Worm (Caenorhabditis elegans): Measurements from ENCODE around the gene F37C4.5.

- TF ChIP-seq nhr-25 (tag; optimal IDR thresholded peaks at IDR 0.05; ENCODE audit: borderline replicate concordance, insufficient read depth): no peak
- no peak for TF ChIP-seq ama-1 (optimal IDR thresholded peaks at IDR 0.05)
- TF ChIP-seq F10B5.3 (tag; optimal IDR thresholded peaks at IDR 0.05): no peak
- TF ChIP-seq tag-97 (GFP tag; IDR thresholded peaks at IDR 0.05): no peak
- TF ChIP-seq nhr-76 (tag; optimal IDR thresholded peaks at IDR 0.05): no peak
- TF ChIP-seq zfp-2 (tag; optimal IDR thresholded peaks at IDR 0.05): no peak
- no peak for TF ChIP-seq mep-1 (tag; optimal IDR thresholded peaks at IDR 0.05)
- TF ChIP-seq nhr-11 (tag; optimal IDR thresholded peaks at IDR 0.05): no peak
- no peak for TF ChIP-seq lin-13 (GFP tag; optimal IDR thresholded peaks at IDR 0.05)
- TF ChIP-seq nhr-237 (tag; optimal IDR thresholded peaks at IDR 0.05): no peak
- TF ChIP-seq unc-62 (GFP tag; optimal IDR thresholded peaks at IDR 0.05 in 1 of 2): peak in 1 of 2 experiments; percentile 95
- TF ChIP-seq unc-62 (tag; optimal IDR thresholded peaks at IDR 0.05): no peak
- no peak for TF ChIP-seq mdl-1 (tag; optimal IDR thresholded peaks at IDR 0.05)
- no peak for TF ChIP-seq snpc-4 (tag; optimal IDR thresholded peaks at IDR 0.05)
- TF ChIP-seq unc-39 (tag; optimal IDR thresholded peaks at IDR 0.05): no peak
Observed at ce11 chrIV:3857999-3858552, 15.5 kb downstream of the F37C4.5 start.

All from whole organism, L4 larva.